Worm (Caenorhabditis elegans) whole organism, L1 larva: Measurements from ENCODE around the gene ZK370.6.

ENCODE experiments used
- C34B4.2 ChIP-seq: sonication (generic microtip); optimal IDR thresholded peaks from 2 replicates; lab custom pipeline; 2017; ENCODE audit warnings: mild to moderate bottlenecking, missing genetic modification characterization, missing compliant biosample characterization
- Y116A8C.19 ChIP-seq: sonication (generic microtip); optimal IDR thresholded peaks from 2 replicates; lab custom pipeline; 2016; ENCODE audit warnings: missing compliant biosample characterization, missing genetic modification characterization, borderline replicate concordance
- aha-1 ChIP-seq: fragments of 150-350 bp; optimal IDR thresholded peaks from 2 replicates; lab custom pipeline; 2014; ENCODE audit warnings: missing biosample characterization, missing genetic modification characterization
- alr-1 ChIP-seq: fragments of 200-800 bp; sonication (Bioruptor generic); optimal IDR thresholded peaks from 2 replicates; lab custom pipeline; 2018; ENCODE audit warnings: borderline replicate concordance, mild to moderate bottlenecking, missing genetic modification characterization, missing compliant biosample characterization
- aly-2 ChIP-seq: fragments of 150-350 bp; optimal IDR thresholded peaks from 2 replicates; lab custom pipeline; 2014; ENCODE audit warnings: missing biosample characterization, missing genetic modification characterization
- ama-1 ChIP-seq: fragments of 150-350 bp; optimal IDR thresholded peaks from 2 replicates; lab custom pipeline; 2014
- blmp-1 ChIP-seq: fragments of 150-350 bp; optimal IDR thresholded peaks from 2 replicates; lab custom pipeline; 2014; ENCODE audit warnings: missing biosample characterization, missing genetic modification characterization
- ceh-82 ChIP-seq, 3 experiments: fragments of 150-350 bp in 1 of 3; sonication (generic microtip) in 2 of 3; optimal IDR thresholded peaks; 2 replicates each; lab custom pipeline; 2014 to 2017; ENCODE audit warnings: missing biosample characterization in 3 of 3, missing genetic modification characterization in 3 of 3
- ceh-90 ChIP-seq: sonication (generic microtip); optimal IDR thresholded peaks from 2 replicates; lab custom pipeline; 2016; ENCODE audit warnings: missing genetic modification characterization, missing compliant biosample characterization
- ces-1 ChIP-seq: fragments of 150-350 bp; optimal IDR thresholded peaks from 2 replicates; lab custom pipeline; 2014; ENCODE audit warnings: missing biosample characterization, missing genetic modification reagents, missing genetic modification characterization
- dpl-1 ChIP-seq, 3 experiments: fragments of 150-350 bp in 2 of 3; sonication (generic microtip) in 1 of 3; optimal IDR thresholded peaks; 2 replicates each; lab custom pipeline; 2014 to 2017; ENCODE audit warnings: missing biosample characterization in 3 of 3, missing genetic modification characterization in 3 of 3, missing genetic modification reagents in 3 of 3
- dsc-1 ChIP-seq: sonication (generic microtip); optimal IDR thresholded peaks from 2 replicates; lab custom pipeline; 2016; ENCODE audit warnings: mild to moderate bottlenecking, missing genetic modification characterization, missing compliant biosample characterization
- efl-3 ChIP-seq: fragments of 200-800 bp; sonication (Bioruptor generic); optimal IDR thresholded peaks from 2 replicates; lab custom pipeline; 2018; ENCODE audit warnings: mild to moderate bottlenecking, missing genetic modification characterization, missing compliant biosample characterization
- egl-13 ChIP-seq: sonication (generic microtip); optimal IDR thresholded peaks from 2 replicates; lab custom pipeline; 2016; ENCODE audit warnings: missing genotype, missing genetic modification reagents, missing genetic modification characterization, missing compliant biosample characterization
- elt-2 ChIP-seq: sonication (generic microtip); optimal IDR thresholded peaks from 2 replicates; lab custom pipeline; 2016; ENCODE audit warnings: missing genetic modification characterization, mild to moderate bottlenecking, inconsistent platforms, missing compliant biosample characterization, missing genetic modification reagents
- elt-3 ChIP-seq, 6 experiments: fragments of 150-350 bp in 1 of 6; sonication (generic microtip); optimal IDR thresholded peaks; 2 replicates each; lab custom pipeline; 2017 to 2018; ENCODE audit warnings: missing biosample characterization in 6 of 6, missing genetic modification characterization in 6 of 6, inconsistent platforms in 1 of 6
- ets-5 ChIP-seq: fragments of 200-800 bp; sonication (Bioruptor generic); IDR thresholded peaks from 2 replicates; pipeline ENCODE4 v1.3.6; 2022; ENCODE audit warnings: missing genetic modification characterization, missing compliant biosample characterization
- fkh-4 ChIP-seq: sonication (generic microtip); optimal IDR thresholded peaks from 2 replicates; lab custom pipeline; 2016; ENCODE audit warnings: missing compliant biosample characterization, missing genetic modification characterization, borderline replicate concordance
- fkh-8 ChIP-seq: sonication (generic microtip); optimal IDR thresholded peaks from 2 replicates; lab custom pipeline; 2016; ENCODE audit warnings: mild to moderate bottlenecking, missing genetic modification characterization, missing compliant biosample characterization
- fos-1 ChIP-seq: fragments of 150-350 bp; optimal IDR thresholded peaks from 2 replicates; lab custom pipeline; 2014; ENCODE audit warnings: missing biosample characterization, missing genetic modification characterization
- grh-1 ChIP-seq: fragments of 200-800 bp; sonication (Bioruptor generic); IDR thresholded peaks from 2 replicates; pipeline ENCODE4 v1.3.6; 2022; ENCODE audit warnings: missing genetic modification reagents, missing genetic modification characterization, missing compliant biosample characterization
- hlh-17 ChIP-seq: fragments of 200-800 bp; sonication (Bioruptor generic); optimal IDR thresholded peaks from 2 replicates; lab custom pipeline; 2018; ENCODE audit warnings: missing genetic modification characterization, mild to moderate bottlenecking, missing compliant biosample characterization, moderate library complexity, borderline replicate concordance
- hpl-2 ChIP-seq: fragments of 150-350 bp; optimal IDR thresholded peaks from 2 replicates; lab custom pipeline; 2014; ENCODE audit warnings: missing biosample characterization, missing genetic modification reagents, missing genetic modification characterization
- irx-1 ChIP-seq: sonication (generic microtip); optimal IDR thresholded peaks from 2 replicates; lab custom pipeline; 2016; ENCODE audit warnings: missing genetic modification characterization, missing compliant biosample characterization
- isw-1 ChIP-seq: fragments of 200-800 bp; sonication (Bioruptor generic); IDR thresholded peaks from 2 replicates; pipeline ENCODE4 v1.3.6; 2022; ENCODE audit warnings: missing genetic modification characterization, missing compliant biosample characterization
- jun-1 ChIP-seq: fragments of 150-350 bp; optimal IDR thresholded peaks from 2 replicates; lab custom pipeline; 2014; ENCODE audit warnings: missing biosample characterization, missing genetic modification reagents, missing genetic modification characterization
- lin-13 ChIP-seq: fragments of 150-350 bp; optimal IDR thresholded peaks from 2 replicates; lab custom pipeline; 2014; ENCODE audit warnings: missing biosample characterization, missing genetic modification reagents, missing genetic modification characterization
- lin-14 ChIP-seq: fragments of 200-800 bp; sonication (Bioruptor generic); optimal IDR thresholded peaks from 2 replicates; lab custom pipeline; 2018; ENCODE audit warnings: mild to moderate bottlenecking, missing genetic modification characterization, moderate library complexity, missing compliant biosample characterization
- lin-15B ChIP-seq: fragments of 150-350 bp; sonication (generic microtip); optimal IDR thresholded peaks from 3 replicates; lab custom pipeline; 2014; ENCODE audit warnings: missing biosample characterization, missing genetic modification characterization
- lin-39 ChIP-seq: fragments of 150-350 bp; optimal IDR thresholded peaks from 2 replicates; lab custom pipeline; 2014; ENCODE audit warnings: missing biosample characterization, missing genetic modification reagents, missing genetic modification characterization
- nhr-12 ChIP-seq: sonication (generic microtip); optimal IDR thresholded peaks from 2 replicates; lab custom pipeline; 2017; ENCODE audit warnings: missing biosample characterization, missing genetic modification characterization
- nhr-19 ChIP-seq: fragments of 200-800 bp; sonication (Bioruptor generic); conservative IDR thresholded peaks from 2 replicates; pipeline ENCODE4 v1.3.6; 2022; ENCODE audit warnings: missing genetic modification characterization, missing compliant biosample characterization
- nhr-20 ChIP-seq: sonication (generic microtip); optimal IDR thresholded peaks from 2 replicates; lab custom pipeline; 2016; ENCODE audit warnings: mild to moderate bottlenecking, missing genetic modification characterization, missing compliant biosample characterization
- nhr-237 ChIP-seq: fragments of 150-350 bp; optimal IDR thresholded peaks from 2 replicates; lab custom pipeline; 2014; ENCODE audit warnings: missing biosample characterization, missing genetic modification characterization
- nhr-28 ChIP-seq: fragments of 150-350 bp; optimal IDR thresholded peaks from 2 replicates; lab custom pipeline; 2014; ENCODE audit warnings: missing biosample characterization, missing genetic modification characterization
- nhr-47 ChIP-seq: sonication (generic microtip); optimal IDR thresholded peaks from 2 replicates; lab custom pipeline; 2016; ENCODE audit warnings: mild to moderate bottlenecking, missing genetic modification characterization, moderate library complexity, missing compliant biosample characterization
- nhr-76 ChIP-seq: sonication (generic microtip); optimal IDR thresholded peaks from 2 replicates; lab custom pipeline; 2017; ENCODE audit warnings: missing biosample characterization, missing genetic modification characterization
- nhr-77 ChIP-seq: fragments of 150-350 bp; optimal IDR thresholded peaks from 2 replicates; lab custom pipeline; 2014; ENCODE audit warnings: missing biosample characterization, missing genetic modification characterization
- nhr-90 ChIP-seq: sonication (generic microtip); optimal IDR thresholded peaks from 2 replicates; lab custom pipeline; 2016; ENCODE audit warnings: mild to moderate bottlenecking, missing genetic modification characterization, missing compliant biosample characterization; ENCODE audit not compliant: poor library complexity
- pag-3 ChIP-seq: sonication (generic microtip); optimal IDR thresholded peaks from 2 replicates; lab custom pipeline; 2017; ENCODE audit warnings: missing genetic modification characterization, mild to moderate bottlenecking, missing compliant biosample characterization, antibody characterized with exemption, borderline replicate concordance; ENCODE audit not compliant: insufficient read depth
- pax-3 ChIP-seq: fragments of 200-800 bp; sonication (Bioruptor generic); optimal IDR thresholded peaks from 2 replicates; lab custom pipeline; 2018; ENCODE audit warnings: mild to moderate bottlenecking, missing genetic modification characterization, moderate library complexity, missing compliant biosample characterization
- pqm-1 ChIP-seq: sonication (generic microtip); optimal IDR thresholded peaks from 3 replicates; lab custom pipeline; 2017; ENCODE audit warnings: missing biosample characterization, missing genetic modification characterization
- skn-1 ChIP-seq: fragments of 150-350 bp; optimal IDR thresholded peaks from 2 replicates; lab custom pipeline; 2014; ENCODE audit warnings: missing biosample characterization, missing genetic modification characterization
- snu-23 ChIP-seq: sonication (generic microtip); optimal IDR thresholded peaks from 2 replicates; lab custom pipeline; 2016; ENCODE audit warnings: missing genetic modification characterization, missing compliant biosample characterization
- sox-4 ChIP-seq: sonication (generic microtip); optimal IDR thresholded peaks from 2 replicates; lab custom pipeline; 2016; ENCODE audit warnings: missing genetic modification characterization, missing compliant biosample characterization
- sptf-1 ChIP-seq: fragments of 150-350 bp; optimal IDR thresholded peaks from 2 replicates; lab custom pipeline; 2014; ENCODE audit warnings: missing biosample characterization, missing genetic modification characterization
- sup-37 ChIP-seq: fragments of 200-800 bp; sonication (Bioruptor generic); optimal IDR thresholded peaks from 2 replicates; lab custom pipeline; 2018; ENCODE audit warnings: mild to moderate bottlenecking, missing genetic modification characterization, missing compliant biosample characterization
- swsn-7 ChIP-seq: sonication (generic microtip); optimal IDR thresholded peaks from 2 replicates; lab custom pipeline; 2016; ENCODE audit warnings: missing genetic modification characterization, missing compliant biosample characterization
- unc-130 ChIP-seq: fragments of 150-350 bp; optimal IDR thresholded peaks from 2 replicates; lab custom pipeline; 2017; ENCODE audit warnings: missing biosample characterization, missing genetic modification characterization, inconsistent platforms
- unc-86 ChIP-seq: sonication (generic microtip); optimal IDR thresholded peaks from 2 replicates; lab custom pipeline; 2016; ENCODE audit warnings: missing genetic modification characterization, missing compliant biosample characterization
- unc-98 ChIP-seq: fragments of 200-800 bp; sonication (Bioruptor generic); IDR thresholded peaks from 2 replicates; pipeline ENCODE4 v1.3.6; 2022; ENCODE audit warnings: missing genetic modification characterization, missing compliant biosample characterization
- zag-1 ChIP-seq: fragments of 150-350 bp; optimal IDR thresholded peaks from 2 replicates; lab custom pipeline; 2014; ENCODE audit warnings: missing biosample characterization, missing genetic modification characterization
- zip-4 ChIP-seq: fragments of 200-800 bp; sonication (Bioruptor generic); optimal IDR thresholded peaks from 2 replicates; lab custom pipeline; 2018; ENCODE audit warnings: mild to moderate bottlenecking, missing genetic modification characterization, moderate library complexity, missing compliant biosample characterization
- ztf-11 ChIP-seq, 2 experiments: sonication (generic microtip); optimal IDR thresholded peaks; 2 replicates each; lab custom pipeline; 2016 to 2017; ENCODE audit warnings: missing genetic modification characterization in 2 of 2, missing biosample characterization in 1 of 2, missing compliant biosample characterization in 1 of 2

ZK370.6 gene

DNA sequence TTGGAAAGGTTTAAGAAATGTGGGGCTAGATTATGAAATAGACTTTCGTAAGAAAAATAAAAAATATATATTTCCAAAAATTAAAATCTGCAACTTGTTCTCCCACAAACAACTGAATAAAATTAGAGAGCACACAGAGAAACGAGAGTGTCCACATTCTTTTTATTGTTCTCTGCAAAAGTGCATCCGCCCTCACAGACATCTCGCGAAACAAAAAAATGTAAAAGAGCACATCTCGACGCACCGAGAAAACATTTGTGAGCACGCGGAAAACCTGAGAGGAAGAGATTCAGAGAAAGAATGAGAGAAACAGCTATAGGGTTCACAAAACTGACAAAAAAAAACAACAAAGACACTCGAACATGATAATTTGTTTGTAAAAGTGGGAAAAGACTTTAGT lies 38.4 kb upstream of the ZK370.6 start (continued):
- TF ChIP-seq snu-23 (GFP tag; lab: Kevin White, UChicago) (no peak), nhr-77 (no peak), fkh-8 (tag; lab: Kevin White, UChicago) (peak; percentile 24), blmp-1 (tag; lab: Kevin White, UChicago) (no peak), nhr-76 (tag; lab: Kevin White, UChicago) (no peak), fkh-4 (tag; lab: Kevin White, UChicago) (no peak), elt-2 (no peak), alr-1 (tag; lab: Kevin White, UChicago) (no peak), ces-1 (GFP tag; lab: Kevin White, UChicago) (no peak), nhr-237 (no peak), C34B4.2 (no peak), dpl-1 (GFP tag; optimal IDR thresholded peaks at IDR 0.05; lab: Kevin White, UChicago) (no peak), lin-15B (tag; lab: Kevin White, UChicago) (no peak), hlh-17 (GFP tag; lab: Kevin White, UChicago) (no peak), efl-3 (GFP tag; lab: Kevin White, UChicago) (no peak), nhr-19 (GFP tag; lab: Robert Waterston, UW) (no peak), lin-14 (GFP tag; lab: Kevin White, UChicago) (peak; percentile 86), elt-3 (tag; optimal IDR thresholded peaks at IDR 0.05; lab: Kevin White, UChicago) (no peak), aha-1 (no peak), nhr-90 (tag; lab: Kevin White, UChicago) (no peak), zag-1 (tag; lab: Kevin White, UChicago) (no peak), lin-13 (GFP tag; lab: Kevin White, UChicago) (no peak), grh-1 (no peak), sup-37 (no peak), zip-4 (GFP tag; lab: Kevin White, UChicago) (no peak), irx-1 (tag; lab: Kevin White, UChicago) (no peak), ceh-82 (tag; optimal IDR thresholded peaks at IDR 0.05; lab: Kevin White, UChicago) (no peak), unc-98 (no peak), hpl-2 (GFP tag; lab: Kevin White, UChicago) (no peak), sptf-1 (tag; lab: Kevin White, UChicago) (no peak), skn-1 (tag; lab: Kevin White, UChicago) (peak; percentile 16), isw-1 (GFP tag; lab: Robert Waterston, UW) (no peak), sox-4 (tag; lab: Kevin White, UChicago) (no peak), ceh-90 (tag; lab: Kevin White, UChicago) (no peak), fos-1 (tag; lab: Kevin White, UChicago) (no peak), jun-1 (no peak), aly-2 (tag; lab: Kevin White, UChicago) (no peak), nhr-47 (tag; lab: Kevin White, UChicago) (no peak), swsn-7 (no peak), nhr-12 (tag; lab: Kevin White, UChicago) (no peak), ama-1 (lab: Kevin White, UChicago) (no peak), lin-39 (tag; lab: Kevin White, UChicago) (no peak), pag-3 (tag; lab: Kevin White, UChicago) (no peak), nhr-28 (no peak), ztf-11 (tag; optimal IDR thresholded peaks at IDR 0.05; lab: Kevin White, UChicago) (no peak), egl-13 (tag; lab: Kevin White, UChicago) (no peak), dsc-1 (tag; lab: Kevin White, UChicago) (peak; percentile 14), unc-86 (no peak), ets-5 (no peak), Y116A8C.19 (tag; lab: Kevin White, UChicago) (no peak), nhr-20 (tag; lab: Kevin White, UChicago) (no peak), unc-130 (tag; lab: Kevin White, UChicago) (no peak), pqm-1 (no peak), pax-3 (tag; lab: Kevin White, UChicago) (no peak)
